Worm (Caenorhabditis elegans) whole organism, L3 larva: Measurements from ENCODE around the gene fut-1.

ENCODE experiments used
- ZK546.5 ChIP-seq: sonication (generic microtip); optimal IDR thresholded peaks from 2 replicates; lab custom pipeline; 2017; ENCODE audit warnings: missing biosample characterization, missing genetic modification characterization
- aly-2 ChIP-seq: fragments of 150-350 bp; optimal IDR thresholded peaks from 2 replicates; lab custom pipeline; 2014; ENCODE audit warnings: missing biosample characterization, missing genetic modification characterization
- ama-1 ChIP-seq: fragments of 150-350 bp; optimal IDR thresholded peaks from 2 replicates; lab custom pipeline; 2018
- ceh-28 ChIP-seq: fragments of 150-350 bp; optimal IDR thresholded peaks from 2 replicates; lab custom pipeline; 2014; ENCODE audit warnings: missing biosample characterization, missing genetic modification reagents, missing genetic modification characterization
- ceh-82 ChIP-seq: fragments of 150-350 bp; optimal IDR thresholded peaks from 2 replicates; lab custom pipeline; 2014; ENCODE audit warnings: missing biosample characterization, missing genetic modification characterization
- ceh-9 ChIP-seq: sonication (generic microtip); optimal IDR thresholded peaks from 2 replicates; lab custom pipeline; 2018; ENCODE audit warnings: missing biosample characterization, missing genetic modification characterization
- egl-27 ChIP-seq: sonication (generic microtip); optimal IDR thresholded peaks from 4 replicates; lab custom pipeline; 2017; ENCODE audit warnings: missing biosample characterization, missing genetic modification reagents, missing genetic modification characterization
- egl-5 ChIP-seq: fragments of 150-350 bp; optimal IDR thresholded peaks from 2 replicates; lab custom pipeline; 2017; ENCODE audit warnings: missing biosample characterization, missing genetic modification reagents, missing genetic modification characterization, inconsistent platforms
- elt-1 ChIP-seq: fragments of 150-350 bp; optimal IDR thresholded peaks from 2 replicates; lab custom pipeline; 2014; ENCODE audit warnings: missing biosample characterization, missing genetic modification characterization
- elt-2 ChIP-seq: sonication (generic microtip); optimal IDR thresholded peaks from 2 replicates; lab custom pipeline; 2016; ENCODE audit warnings: missing genetic modification reagents, mild to moderate bottlenecking, missing genetic modification characterization, missing compliant biosample characterization
- elt-3 ChIP-seq, 3 experiments: fragments of 150-350 bp in 1 of 3; sonication (generic microtip) in 2 of 3; optimal IDR thresholded peaks; 2 replicates in 2 of 3; 4 replicates in 1 of 3; lab custom pipeline; 2014 to 2017; ENCODE audit warnings: missing biosample characterization in 3 of 3, missing genetic modification characterization in 3 of 3
- fkh-10 ChIP-seq: sonication (generic microtip); optimal IDR thresholded peaks from 2 replicates; lab custom pipeline; 2017; ENCODE audit warnings: missing biosample characterization, missing genetic modification reagents, missing genetic modification characterization
- hmg-11 ChIP-seq: sonication (generic microtip); optimal IDR thresholded peaks from 2 replicates; lab custom pipeline; 2016; ENCODE audit warnings: missing genetic modification characterization, missing compliant biosample characterization
- lin-15B ChIP-seq: fragments of 150-350 bp; optimal IDR thresholded peaks from 2 replicates; lab custom pipeline; 2014; ENCODE audit warnings: missing biosample characterization, missing genetic modification characterization
- nfya-1 ChIP-seq: sonication (generic microtip); optimal IDR thresholded peaks from 2 replicates; lab custom pipeline; 2017; ENCODE audit warnings: missing genetic modification characterization, mild to moderate bottlenecking, missing compliant biosample characterization, antibody characterized with exemption, moderate library complexity; ENCODE audit not compliant: insufficient read depth
- nhr-12 ChIP-seq: fragments of 150-350 bp; optimal IDR thresholded peaks from 2 replicates; lab custom pipeline; 2014; ENCODE audit warnings: missing biosample characterization, missing genetic modification characterization
- nhr-23 ChIP-seq: fragments of 150-350 bp; optimal IDR thresholded peaks from 2 replicates; lab custom pipeline; 2014; ENCODE audit warnings: missing biosample characterization, missing genetic modification reagents, missing genetic modification characterization
- nhr-237 ChIP-seq: fragments of 150-350 bp; optimal IDR thresholded peaks from 2 replicates; lab custom pipeline; 2014; ENCODE audit warnings: missing biosample characterization, missing genetic modification characterization
- nhr-25 ChIP-seq: sonication (generic microtip); optimal IDR thresholded peaks from 2 replicates; lab custom pipeline; 2017; ENCODE audit warnings: missing biosample characterization, missing genetic modification characterization
- nhr-28 ChIP-seq: fragments of 150-350 bp; optimal IDR thresholded peaks from 2 replicates; lab custom pipeline; 2014; ENCODE audit warnings: missing biosample characterization, missing genetic modification characterization
- nhr-43 ChIP-seq: sonication (generic microtip); optimal IDR thresholded peaks from 2 replicates; lab custom pipeline; 2016; ENCODE audit warnings: mild to moderate bottlenecking, missing genetic modification characterization, missing compliant biosample characterization; ENCODE audit not compliant: poor library complexity, severe bottlenecking
- nhr-77 ChIP-seq: fragments of 150-350 bp; optimal IDR thresholded peaks from 2 replicates; lab custom pipeline; 2014; ENCODE audit warnings: missing biosample characterization, missing genetic modification characterization
- pha-4 ChIP-seq: fragments of 150-350 bp; optimal IDR thresholded peaks from 2 replicates; lab custom pipeline; 2014; ENCODE audit warnings: missing biosample characterization, missing genetic modification reagents, missing genetic modification characterization
- pqm-1 ChIP-seq: fragments of 150-350 bp; optimal IDR thresholded peaks from 2 replicates; lab custom pipeline; 2017; ENCODE audit warnings: missing biosample characterization, missing genetic modification characterization, inconsistent platforms
- skn-1 ChIP-seq: fragments of 150-350 bp; optimal IDR thresholded peaks from 2 replicates; lab custom pipeline; 2014; ENCODE audit warnings: missing biosample characterization, missing genetic modification characterization
- snpc-4 ChIP-seq: fragments of 150-350 bp; optimal IDR thresholded peaks from 2 replicates; lab custom pipeline; 2014; ENCODE audit warnings: missing biosample characterization, missing genetic modification characterization
- unc-39 ChIP-seq: sonication (generic microtip); optimal IDR thresholded peaks from 4 replicates; lab custom pipeline; 2017; ENCODE audit warnings: missing biosample characterization, missing genetic modification characterization
- ztf-4 ChIP-seq: fragments of 150-350 bp; optimal IDR thresholded peaks from 2 replicates; lab custom pipeline; 2014; ENCODE audit warnings: missing biosample characterization, missing genetic modification characterization

The fut-1 gene

DNA sequence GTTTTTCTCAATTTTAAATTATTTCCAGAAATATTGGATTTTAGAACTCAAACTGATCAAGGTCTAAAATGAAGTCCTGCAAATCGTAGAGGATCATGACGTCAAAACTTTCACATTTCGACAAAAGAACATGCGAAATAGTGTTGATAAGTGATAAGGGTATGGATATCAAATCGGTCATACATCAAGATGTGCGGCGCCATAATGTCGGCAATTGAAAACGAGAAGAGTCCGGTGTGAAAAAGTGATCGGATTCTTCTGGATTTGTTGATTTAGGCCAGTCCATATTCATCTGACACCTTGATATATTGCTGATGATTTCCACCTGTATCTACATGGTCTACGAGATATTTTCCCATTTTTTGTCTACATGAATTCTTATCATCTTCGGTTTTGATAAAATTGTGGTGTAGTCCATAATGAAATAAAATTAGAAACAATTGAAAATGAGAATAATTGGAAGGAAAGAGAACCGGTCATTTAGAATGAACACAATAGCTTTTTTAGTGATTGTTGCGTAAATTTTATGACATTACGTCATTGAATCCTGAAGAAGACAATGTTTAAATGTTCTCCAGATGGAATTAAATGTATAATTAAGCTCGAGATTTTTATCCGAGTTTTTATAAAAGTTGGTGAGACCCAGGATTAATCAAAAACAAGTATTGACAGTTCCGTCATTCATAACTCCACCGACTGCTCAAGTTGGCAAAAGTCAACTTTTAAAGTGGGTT is 28.3 kb downstream of the fut-1 start:
- TF ChIP-seq lin-15B (tag; lab: Kevin White, UChicago), result no peak
- TF ChIP-seq nhr-43 (tag; lab: Kevin White, UChicago), result peak; percentile 62
- TF ChIP-seq ama-1 (lab: Kevin White, UChicago), result no peak
- TF ChIP-seq nhr-23, result peak; percentile 37
- TF ChIP-seq fkh-10 (GFP tag; lab: Kevin White, UChicago), result no peak
- no peak for TF ChIP-seq nhr-28 (tag; lab: Kevin White, UChicago)

DNA sequence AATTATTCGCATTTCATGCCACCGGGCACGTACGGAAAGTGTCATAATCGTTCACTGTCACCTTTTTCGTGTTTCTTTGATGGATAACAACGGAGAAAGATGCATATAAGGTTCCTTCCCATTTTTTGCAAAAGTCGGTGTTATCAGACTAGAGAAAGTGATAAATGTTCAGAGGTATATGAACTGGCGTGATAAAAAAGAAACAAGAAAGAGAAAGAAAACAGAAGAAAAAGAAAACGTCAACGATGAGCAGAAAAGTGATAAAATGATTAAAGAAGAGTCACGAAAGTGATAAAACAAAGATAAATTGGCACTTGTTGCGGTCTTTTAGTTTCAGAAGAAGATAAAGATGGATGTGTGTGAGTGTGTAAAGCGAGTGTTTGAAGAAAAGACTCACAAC is 29.1 kb downstream of the fut-1 start:
- TF ChIP-seq egl-5 (tag; lab: Kevin White, UChicago) (peak; percentile 6), elt-3 (tag; optimal IDR thresholded peaks at IDR 0.05; lab: Kevin White, UChicago) (peak in 1 of 3 experiments; percentile 75), nhr-25 (tag; lab: Kevin White, UChicago) (peak; percentile 5), pha-4 (tag; lab: Kevin White, UChicago) (no peak)

DNA sequence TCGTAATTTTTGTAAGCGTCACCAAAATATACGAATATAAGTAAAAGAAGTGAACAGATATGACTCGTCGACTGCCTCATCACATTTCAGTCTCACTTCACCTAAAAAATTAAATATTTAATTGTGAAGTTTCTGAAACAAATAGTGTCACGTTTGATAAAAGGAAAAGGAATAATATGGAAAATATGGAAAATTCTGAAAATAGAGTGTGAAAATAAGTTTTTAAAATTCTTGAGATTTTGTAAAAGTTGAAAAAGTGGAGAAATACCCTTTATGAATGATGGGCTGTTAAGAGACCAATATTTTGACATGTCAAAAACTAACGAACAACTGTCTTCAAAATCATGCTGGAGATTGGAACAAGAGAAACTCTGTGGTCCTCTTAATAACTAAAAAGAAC is 32.7 kb downstream of the fut-1 start, which contains the start of gene T01B7.9:
Gene T01B7.9 (minus strand): TSS at position 101 of the 400 bp plus-strand sequence.
- no peak for TF ChIP-seq pqm-1 (tag; lab: Kevin White, UChicago)
- no peak for TF ChIP-seq hmg-11 (tag; lab: Kevin White, UChicago)
- TF ChIP-seq nhr-237 (tag; lab: Kevin White, UChicago), result no peak
- no peak for TF ChIP-seq aly-2 (tag; lab: Kevin White, UChicago)
- TF ChIP-seq, all 47 proteins: peak for 0

DNA sequence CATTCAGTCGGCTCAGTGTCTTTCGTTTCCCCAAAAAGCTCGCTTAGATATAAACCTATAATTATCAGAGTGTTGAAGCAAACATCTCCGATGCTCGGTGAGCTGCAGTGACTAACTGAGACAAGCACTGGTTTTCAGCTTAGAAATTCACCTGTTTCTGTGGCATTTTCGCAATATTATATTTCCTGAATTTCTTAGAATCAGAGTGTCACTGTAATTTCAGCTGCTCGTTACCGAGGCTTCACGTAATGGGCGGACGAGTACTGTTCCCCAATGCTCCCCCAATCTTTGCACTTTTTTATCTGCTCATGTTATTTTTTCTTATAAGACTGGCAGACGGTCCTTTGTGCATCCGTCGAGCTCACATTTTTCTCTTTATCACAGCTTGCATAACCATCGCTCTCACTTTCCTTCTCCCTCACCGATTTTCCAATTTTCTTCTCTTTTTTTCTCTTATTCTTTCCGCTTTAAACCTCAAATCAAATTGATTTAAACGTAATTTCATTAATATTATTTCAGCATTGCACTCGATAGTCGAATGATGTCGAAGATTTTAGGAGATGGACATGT is 37.4 kb downstream of the fut-1 start, which contains the start of gene trcs-2:
Gene trcs-2 (plus strand): TSS at position 520 of the 570 bp plus-strand sequence.
- TF ChIP-seq nhr-23, result no peak
- no peak for TF ChIP-seq ZK546.5
- no peak for TF ChIP-seq egl-27
- TF ChIP-seq ztf-4 (tag; lab: Kevin White, UChicago), result no peak
- no peak for TF ChIP-seq nfya-1 (tag; lab: Kevin White, UChicago)
- TF ChIP-seq elt-1, result no peak
- TF ChIP-seq elt-3 (tag; optimal IDR thresholded peaks at IDR 0.05; lab: Kevin White, UChicago), result no peak

DNA sequence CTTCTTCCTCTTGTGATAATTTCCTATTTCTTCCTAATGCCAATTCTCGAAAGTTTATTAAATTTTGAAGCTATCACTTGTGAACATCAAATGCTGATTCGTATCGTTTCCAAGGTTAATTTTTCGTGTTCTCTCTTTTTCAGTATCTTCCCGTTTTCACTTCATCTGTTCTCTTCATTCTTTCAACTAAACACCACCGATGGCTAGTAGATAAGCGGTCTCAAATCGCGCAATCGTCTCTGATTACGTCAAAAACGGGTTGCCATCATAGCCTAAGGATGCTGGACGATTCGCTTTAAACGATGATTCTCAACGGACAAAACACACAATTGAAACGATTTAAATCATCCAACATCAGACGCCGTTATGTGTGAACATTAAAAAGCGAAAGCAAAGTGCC is 41.8 kb downstream of the fut-1 start:
- TF ChIP-seq nhr-25 (tag; lab: Kevin White, UChicago) (peak; percentile 93), elt-1 (peak; percentile 98), nhr-77 (tag; lab: Kevin White, UChicago) (no peak), nfya-1 (tag; lab: Kevin White, UChicago) (no peak), nhr-23 (peak; percentile 66)

DNA sequence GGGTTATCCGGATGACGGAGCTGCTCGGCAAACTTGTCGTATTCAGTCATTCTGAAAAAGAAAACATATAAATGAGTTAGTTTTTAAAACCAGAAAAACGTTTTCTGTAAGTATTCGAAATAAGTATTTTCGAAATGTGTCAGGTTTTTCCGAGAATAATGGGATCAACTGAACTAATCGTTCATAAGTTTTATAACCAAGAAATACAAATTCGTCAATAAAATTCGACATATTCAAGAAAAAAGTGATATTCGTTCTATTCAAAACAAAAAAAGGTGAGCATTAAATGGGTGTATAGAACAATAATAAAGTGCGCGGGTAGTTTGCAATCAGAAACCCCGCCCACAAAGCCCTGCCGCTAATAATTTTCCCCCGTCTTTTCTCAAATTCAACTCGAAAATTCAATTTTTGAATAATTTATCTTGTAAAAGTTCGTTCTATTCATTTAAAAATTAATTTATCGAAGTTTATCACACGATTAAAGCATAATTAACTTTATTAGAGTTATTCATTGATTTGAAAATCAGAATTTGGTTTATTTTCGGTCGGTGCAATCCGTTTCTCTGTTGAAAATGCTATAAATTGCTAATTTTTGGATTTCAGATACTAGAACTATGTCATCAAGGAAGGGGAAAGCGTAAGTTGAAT is 43.0 kb downstream of the fut-1 start, which contains the start of the genes cyn-11 and T01B7.5:
Gene cyn-11 (minus strand): TSS at position 51 of the 648 bp plus-strand sequence.
Gene T01B7.5 (plus strand): TSS at position 598 of the 648 bp plus-strand sequence.
- TF ChIP-seq unc-39 (tag; lab: Kevin White, UChicago) (no peak), nfya-1 (tag; lab: Kevin White, UChicago) (peak; percentile 39), skn-1 (tag; lab: Kevin White, UChicago) (no peak), ceh-28 (tag; lab: Kevin White, UChicago) (no peak), ceh-9 (tag; lab: Kevin White, UChicago) (no peak), nhr-23 (peak; percentile 29), lin-15B (tag; lab: Kevin White, UChicago) (peak; percentile 2), elt-2 (tag; lab: Kevin White, UChicago) (peak; percentile 6), snpc-4 (peak; percentile 16), pha-4 (tag; lab: Kevin White, UChicago) (peak; percentile 41), nhr-28 (tag; lab: Kevin White, UChicago) (no peak), ceh-82 (no peak), ztf-4 (tag; lab: Kevin White, UChicago) (no peak), nhr-12 (tag; lab: Kevin White, UChicago) (no peak)
